Fruit fly (Drosophila melanogaster) whole organism, embryonic: ENCODE data around the gene CG31680.
A peak's percentile ranks its signal among the peaks of the same experiment; 100 is the strongest.

Source experiments
- Atf-2 ChIP-seq: fragments of 200-800 bp; sonication (Bioruptor generic); optimal IDR thresholded peaks from 2 replicates; lab custom pipeline; 2016; ENCODE audit warnings: missing biosample characterization, missing genetic modification characterization
- Atf6 ChIP-seq: fragments of 200-800 bp; sonication (Bioruptor generic); IDR thresholded peaks from 2 replicates; pipeline ENCODE4 v1.3.6; 2022; ENCODE audit warnings: missing biosample characterization, missing genetic modification characterization
- CG10543 ChIP-seq: fragments of 200-800 bp; sonication (Bioruptor generic); optimal IDR thresholded peaks from 3 replicates; lab custom pipeline; 2017; ENCODE audit warnings: missing biosample characterization, mild to moderate bottlenecking, missing genetic modification characterization, moderate library complexity
- CG13894 ChIP-seq: fragments of 200-800 bp; sonication (Bioruptor generic); optimal IDR thresholded peaks from 3 replicates; lab custom pipeline; 2018; ENCODE audit warnings: missing biosample characterization, mild to moderate bottlenecking, missing genetic modification characterization, moderate library complexity
- CG17186 ChIP-seq: fragments of 200-800 bp; sonication (Bioruptor generic); optimal IDR thresholded peaks from 3 replicates; lab custom pipeline; 2017; ENCODE audit warnings: missing biosample characterization, missing genetic modification reagents, missing genetic modification characterization
- CG1832 ChIP-seq: fragments of 200-800 bp; sonication (Bioruptor generic); optimal IDR thresholded peaks from 2 replicates; lab custom pipeline; 2017; ENCODE audit warnings: missing biosample characterization, mild to moderate bottlenecking, missing genetic modification characterization, inconsistent platforms
- CG18619 ChIP-seq: fragments of 200-800 bp; sonication (Bioruptor generic); optimal IDR thresholded peaks from 3 replicates; lab custom pipeline; 2017; ENCODE audit warnings: missing biosample characterization, mild to moderate bottlenecking, missing genetic modification characterization
- CG2120 ChIP-seq: fragments of 200-800 bp; sonication (Bioruptor generic); optimal IDR thresholded peaks from 3 replicates; lab custom pipeline; 2016; ENCODE audit warnings: missing biosample characterization, missing genetic modification characterization
- CG3065 ChIP-seq: fragments of 200-800 bp; sonication (Bioruptor generic); optimal IDR thresholded peaks from 2 replicates; lab custom pipeline; 2016; ENCODE audit warnings: missing biosample characterization, missing genetic modification characterization
- CG3281 ChIP-seq: fragments of 200-800 bp; sonication (Bioruptor generic); optimal IDR thresholded peaks from 3 replicates; lab custom pipeline; 2017; ENCODE audit warnings: missing biosample characterization, mild to moderate bottlenecking, missing genetic modification characterization
- CG8290 ChIP-seq, 3 experiments: fragments of 200-800 bp; sonication (Bioruptor generic); optimal IDR thresholded peaks; 2 replicates each; lab custom pipeline; 2016 to 2019; ENCODE audit warnings: missing biosample characterization in 3 of 3, missing genetic modification characterization in 3 of 3, mild to moderate bottlenecking in 2 of 3, moderate library complexity in 1 of 3
- CG9215 ChIP-seq: fragments of 200-800 bp; sonication (Bioruptor generic); IDR thresholded peaks from 2 replicates; pipeline ENCODE4 v1.3.6; 2022; ENCODE audit warnings: missing biosample characterization, missing genetic modification characterization
- CG9609 ChIP-seq: fragments of 200-800 bp; sonication (Bioruptor generic); optimal IDR thresholded peaks from 3 replicates; lab custom pipeline; 2016; ENCODE audit warnings: missing biosample characterization, missing genetic modification characterization
- CG9932 ChIP-seq: fragments of 200-800 bp; sonication (Bioruptor generic); IDR thresholded peaks from 2 replicates; pipeline ENCODE4 v1.3.6; 2022; ENCODE audit warnings: missing biosample characterization, missing genetic modification characterization
- CoRest ChIP-seq: fragments of 200-800 bp; sonication (Bioruptor generic); optimal IDR thresholded peaks from 3 replicates; lab custom pipeline; 2018; ENCODE audit warnings: missing biosample characterization, mild to moderate bottlenecking, missing genetic modification characterization, moderate library complexity
- Dbx ChIP-seq: fragments of 200-800 bp; sonication (Bioruptor generic); IDR thresholded peaks from 3 replicates; pipeline ENCODE4 v1.3.6; 2022; ENCODE audit warnings: missing biosample characterization, missing genetic modification characterization
- Dfd ChIP-seq, 2 experiments: fragments of >200 bp; optimal IDR thresholded peaks; 2 replicates each; lab custom pipeline; 2017; ENCODE audit warnings: missing biosample characterization in 2 of 2, missing genetic modification characterization in 2 of 2
- Gsc ChIP-seq: fragments of 200-800 bp; sonication (Bioruptor generic); IDR thresholded peaks from 2 replicates; pipeline ENCODE4 v1.3.6; 2022; ENCODE audit warnings: missing biosample characterization, missing genetic modification characterization
- Gug ChIP-seq: fragments of 200-800 bp; sonication (Bioruptor generic); IDR thresholded peaks from 4 replicates; pipeline ENCODE4 v1.3.6; 2022; ENCODE audit warnings: missing biosample characterization, missing genetic modification characterization
- Max ChIP-seq: fragments of 200-800 bp; sonication (Bioruptor generic); optimal IDR thresholded peaks from 2 replicates; lab custom pipeline; 2016; ENCODE audit warnings: missing biosample characterization, mild to moderate bottlenecking, missing genetic modification characterization
- Med ChIP-seq: fragments of 200-800 bp; sonication (Bioruptor generic); peaks from one replicate; lab custom pipeline; 2016; ENCODE audit warnings: missing biosample characterization, missing genetic modification characterization, mild to moderate bottlenecking, inconsistent platforms, moderate library complexity
- Mes4 ChIP-seq: fragments of 200-800 bp; sonication (Bioruptor generic); optimal IDR thresholded peaks from 2 replicates; lab custom pipeline; 2016; ENCODE audit warnings: missing biosample characterization, missing genetic modification characterization
- NC2β ChIP-seq: fragments of 200-800 bp; sonication (Bioruptor generic); optimal IDR thresholded peaks from 2 replicates; lab custom pipeline; 2016; ENCODE audit warnings: missing biosample characterization, missing genetic modification characterization
- Neu2 ChIP-seq: fragments of 200-800 bp; sonication (Bioruptor generic); optimal IDR thresholded peaks from 3 replicates; lab custom pipeline; 2016; ENCODE audit warnings: missing biosample characterization, missing genetic modification characterization, borderline replicate concordance
- Oli ChIP-seq: fragments of 200-800 bp; sonication (Bioruptor generic); optimal IDR thresholded peaks from 2 replicates; lab custom pipeline; 2018; ENCODE audit warnings: missing biosample characterization, mild to moderate bottlenecking, missing genetic modification characterization, moderate library complexity
- Side ChIP-seq: fragments of 200-800 bp; sonication (Bioruptor generic); optimal IDR thresholded peaks from 2 replicates; lab custom pipeline; 2016; ENCODE audit warnings: missing biosample characterization, missing genetic modification characterization
- abd-A ChIP-seq: fragments of 200-800 bp; sonication (Bioruptor generic); optimal IDR thresholded peaks from 3 replicates; lab custom pipeline; 2019; ENCODE audit warnings: missing biosample characterization, mild to moderate bottlenecking, missing genetic modification characterization, moderate library complexity
- ara ChIP-seq: fragments of 200-800 bp; sonication (Bioruptor generic); IDR thresholded peaks from 2 replicates; pipeline ENCODE4 v1.3.6; 2022; ENCODE audit warnings: missing biosample characterization, missing genetic modification characterization
- crp ChIP-seq, 2 experiments: fragments of 200-800 bp; sonication (Bioruptor generic); optimal IDR thresholded peaks; 2 replicates in 1 of 2; 3 replicates in 1 of 2; lab custom pipeline; 2017; ENCODE audit warnings: missing biosample characterization in 2 of 2, missing genetic modification characterization in 2 of 2, mild to moderate bottlenecking in 1 of 2, moderate library complexity in 1 of 2
- fd3F ChIP-seq: fragments of 200-800 bp; sonication (Bioruptor generic); optimal IDR thresholded peaks from 2 replicates; lab custom pipeline; 2018; ENCODE audit warnings: missing biosample characterization, mild to moderate bottlenecking, missing genetic modification characterization, moderate library complexity
- fd64A ChIP-seq: fragments of 200-800 bp; sonication (Bioruptor generic); optimal IDR thresholded peaks from 3 replicates; lab custom pipeline; 2018; ENCODE audit warnings: missing biosample characterization, mild to moderate bottlenecking, missing genetic modification characterization
- fru ChIP-seq: fragments of >200 bp; optimal IDR thresholded peaks from 2 replicates; lab custom pipeline; 2017
- h ChIP-seq: fragments of >200 bp; optimal IDR thresholded peaks from 2 replicates; lab custom pipeline; 2017
- hbn ChIP-seq: fragments of 200-800 bp; sonication (Bioruptor generic); IDR thresholded peaks from 2 replicates; pipeline ENCODE4 v1.3.6; 2022; ENCODE audit warnings: missing biosample characterization, missing genetic modification characterization; ENCODE audit not compliant: partially characterized antibody
- insv ChIP-seq, 2 experiments: fragments of 200-800 bp; sonication (Bioruptor generic); optimal IDR thresholded peaks; 3 replicates each; lab custom pipeline; 2016 to 2018; ENCODE audit warnings: missing biosample characterization in 2 of 2, missing genetic modification characterization in 2 of 2
- klu ChIP-seq: fragments of 200-800 bp; sonication (Bioruptor generic); IDR thresholded peaks from 2 replicates; pipeline ENCODE4 v1.3.6; 2022; ENCODE audit warnings: missing biosample characterization, missing genetic modification characterization
- mam ChIP-seq: fragments of 200-800 bp; sonication (Bioruptor generic); optimal IDR thresholded peaks from 3 replicates; lab custom pipeline; 2016; ENCODE audit warnings: missing biosample characterization, missing genetic modification characterization
- peb ChIP-seq: fragments of 200-800 bp; sonication (Bioruptor generic); IDR thresholded peaks from 2 replicates; pipeline ENCODE4 v1.3.6; 2022; ENCODE audit warnings: missing biosample characterization, missing genetic modification characterization
- row ChIP-seq: fragments of 200-800 bp; sonication (Bioruptor generic); IDR thresholded peaks from 3 replicates; pipeline ENCODE4 v1.3.6; 2022; ENCODE audit warnings: missing biosample characterization, missing genetic modification characterization
- sd ChIP-seq: fragments of 200-800 bp; sonication (Bioruptor generic); optimal IDR thresholded peaks from 3 replicates; lab custom pipeline; 2018; ENCODE audit warnings: missing biosample characterization, mild to moderate bottlenecking, missing genetic modification characterization, moderate library complexity
- zf30C ChIP-seq: fragments of 200-800 bp; sonication (Bioruptor generic); optimal IDR thresholded peaks from 3 replicates; lab custom pipeline; 2018; ENCODE audit warnings: missing biosample characterization, mild to moderate bottlenecking, missing genetic modification characterization

CG31680 gene

dm6 chr2L:20601282-20601681, 38.6 kb upstream of the CG31680 start:
- TF ChIP-seq Dfd (GFP tag; optimal IDR thresholded peaks at IDR 0.05; lab: Kevin White, UChicago) (no peak), Dbx (GFP tag; lab: Robert Waterston, UW) (no peak), CG13894 (tag; lab: Kevin White, UChicago) (peak; percentile 59), Med (GFP tag; lab: Kevin White, UChicago) (peak; percentile 6), row (GFP tag; lab: Robert Waterston, UW) (0 out of 3 replicates have a peak, but pooled peaks have one; percentile 21), Gug (no peak), abd-A (peak; percentile 72), CG9932 (GFP tag; lab: Robert Waterston, UW) (0 out of 2 replicates have a peak, but pooled peaks have one; percentile 14), fd3F (GFP tag; lab: Kevin White, UChicago) (no peak), CG9215 (0 out of 2 replicates have a peak, but pooled peaks have one; percentile 5)

dm6 chr2L:20604096-20604495, 35.8 kb upstream of the CG31680 start, which contains the start of gene CG31677:
CG31677 (minus strand) TSS chr2L:20604196.
- TF ChIP-seq ara (no peak), peb (GFP tag; lab: Robert Waterston, UW) (no peak), hbn (GFP tag; lab: Robert Waterston, UW) (no peak), Side (GFP tag; lab: Kevin White, UChicago) (no peak), CG17186 (GFP tag; lab: Kevin White, UChicago) (no peak), CG1832 (GFP tag; lab: Kevin White, UChicago) (no peak), CG18619 (GFP tag; lab: Kevin White, UChicago) (no peak), CG2120 (no peak), sd (tag; lab: Kevin White, UChicago) (no peak), CG3065 (GFP tag; lab: Kevin White, UChicago) (no peak), insv (GFP tag; optimal IDR thresholded peaks at IDR 0.05; lab: Kevin White, UChicago) (no peak), CoRest (tag; lab: Kevin White, UChicago) (no peak), mam (GFP tag; lab: Kevin White, UChicago) (no peak), Atf-2 (no peak), Gsc (GFP tag; lab: Robert Waterston, UW) (no peak), CG3281 (GFP tag; lab: Kevin White, UChicago) (no peak), Max (GFP tag; lab: Kevin White, UChicago) (no peak), zf30C (GFP tag; lab: Kevin White, UChicago) (no peak)

dm6 chr2L:20614222-20614621, 25.7 kb upstream of the CG31680 start, which contains the start of gene CG15475:
CG15475 (plus strand) TSS chr2L:20614522.
- no peak for TF ChIP-seq NC2β (GFP tag; lab: Kevin White, UChicago)
- TF ChIP-seq Oli (tag; lab: Kevin White, UChicago): no peak
- no peak for TF ChIP-seq h
- no peak for TF ChIP-seq crp (GFP tag; optimal IDR thresholded peaks at IDR 0.05; lab: Kevin White, UChicago)
- no peak for TF ChIP-seq CG9609 (GFP tag; lab: Kevin White, UChicago)
- TF ChIP-seq fru: no peak
- TF ChIP-seq CG3065 (GFP tag; lab: Kevin White, UChicago): no peak
- no peak for TF ChIP-seq klu (GFP tag; lab: Robert Waterston, UW)
- TF ChIP-seq Atf6 (GFP tag; lab: Robert Waterston, UW): no peak
- TF ChIP-seq CG8290 (GFP tag; optimal IDR thresholded peaks at IDR 0.05; lab: Kevin White, UChicago): no peak
- TF ChIP-seq CG8290 (tag; optimal IDR thresholded peaks at IDR 0.05; lab: Kevin White, UChicago): no peak
- TF ChIP-seq CG10543 (GFP tag; lab: Kevin White, UChicago): no peak
- no peak for TF ChIP-seq Mes4 (GFP tag; lab: Kevin White, UChicago)
- TF ChIP-seq Neu2 (GFP tag; lab: Kevin White, UChicago): no peak
- TF ChIP-seq fd64A (GFP tag; lab: Kevin White, UChicago): no peak
- TF ChIP-seq, all 482 proteins: peak for 0
